Worm (Caenorhabditis elegans) whole organism, mixed stage, embryonic: Measurements from ENCODE around the gene gldi-2.

Source experiments
- M03D4.4 ChIP-seq: sonication (generic microtip); optimal IDR thresholded peaks from 2 replicates; lab custom pipeline; 2017; ENCODE audit warnings: mild to moderate bottlenecking, missing genetic modification characterization, missing compliant biosample characterization
- flh-1 ChIP-seq: fragments of 200-800 bp; sonication (Bioruptor generic); optimal IDR thresholded peaks from 2 replicates; lab custom pipeline; 2018; ENCODE audit warnings: mild to moderate bottlenecking, missing genetic modification characterization, moderate library complexity, missing compliant biosample characterization
- lin-13 ChIP-seq: fragments of 150-350 bp; optimal IDR thresholded peaks from 2 replicates; lab custom pipeline; 2014; ENCODE audit warnings: missing biosample characterization, missing genetic modification characterization
- nhr-237 ChIP-seq: fragments of 150-350 bp; optimal IDR thresholded peaks from 2 replicates; lab custom pipeline; 2014; ENCODE audit warnings: missing biosample characterization, missing genetic modification characterization
- snpc-4 ChIP-seq: fragments of 150-350 bp; optimal IDR thresholded peaks from 2 replicates; lab custom pipeline; 2014; ENCODE audit warnings: missing biosample characterization, missing genetic modification characterization
- unc-39 ChIP-seq: fragments of 150-350 bp; optimal IDR thresholded peaks from 2 replicates; lab custom pipeline; 2014; ENCODE audit warnings: missing biosample characterization, missing genetic modification characterization
- ztf-11 ChIP-seq: fragments of 150-350 bp; optimal IDR thresholded peaks from 2 replicates; lab custom pipeline; 2014; ENCODE audit warnings: missing biosample characterization, missing genetic modification characterization

ce11 chrII:6810663-6811062 lies 27.4 kb downstream of the gldi-2 start, which contains the start of gene snt-1:
- no peak for TF ChIP-seq nhr-237 (tag; lab: Kevin White, UChicago)
- no peak for TF ChIP-seq unc-39 (tag; lab: Kevin White, UChicago)
- no peak for TF ChIP-seq snpc-4 (tag; lab: Kevin White, UChicago)
- TF ChIP-seq lin-13 (tag; lab: Kevin White, UChicago) = no peak
- TF ChIP-seq flh-1 (GFP tag; lab: Kevin White, UChicago) = no peak
- no peak for TF ChIP-seq ztf-11
- TF ChIP-seq M03D4.4 = no peak
